Worm (Caenorhabditis elegans) whole organism, late embryonic: ENCODE results near the gene xnd-1.

Experiments
- C38D4.7 ChIP-seq: fragments of 200-800 bp; sonication (Bioruptor generic); optimal IDR thresholded peaks from 2 replicates; lab custom pipeline; 2018; ENCODE audit warnings: mild to moderate bottlenecking, missing genetic modification characterization, moderate library complexity, missing compliant biosample characterization
- F13H6.1 ChIP-seq: sonication (generic microtip); optimal IDR thresholded peaks from 2 replicates; lab custom pipeline; 2016; ENCODE audit warnings: missing genetic modification characterization, missing compliant biosample characterization
- T23F11.4 ChIP-seq: fragments of 200-800 bp; sonication (Bioruptor generic); optimal IDR thresholded peaks from 2 replicates; lab custom pipeline; 2018; ENCODE audit warnings: mild to moderate bottlenecking, missing genetic modification characterization, missing compliant biosample characterization
- Y22D7AL.16 ChIP-seq: sonication (generic microtip); optimal IDR thresholded peaks from 2 replicates; lab custom pipeline; 2016; ENCODE audit warnings: missing genetic modification characterization, missing compliant biosample characterization
- ahr-1 ChIP-seq: sonication (generic microtip); optimal IDR thresholded peaks from 2 replicates; lab custom pipeline; 2016; ENCODE audit warnings: missing genetic modification characterization, missing compliant biosample characterization
- ceh-22 ChIP-seq: sonication (generic microtip); optimal IDR thresholded peaks from 2 replicates; lab custom pipeline; 2017; ENCODE audit warnings: missing biosample characterization, missing genetic modification characterization
- ceh-31 ChIP-seq: sonication (generic microtip); optimal IDR thresholded peaks from 2 replicates; lab custom pipeline; 2016; ENCODE audit warnings: missing genetic modification characterization, missing compliant biosample characterization
- ceh-34 ChIP-seq: sonication (generic microtip); optimal IDR thresholded peaks from 2 replicates; lab custom pipeline; 2016; ENCODE audit warnings: mild to moderate bottlenecking, missing genetic modification characterization, missing compliant biosample characterization
- ceh-45 ChIP-seq: fragments of 200-800 bp; sonication (Bioruptor generic); IDR thresholded peaks from 2 replicates; pipeline ENCODE4 v1.3.6; 2022; ENCODE audit warnings: missing genetic modification reagents, missing genetic modification characterization, missing compliant biosample characterization
- ceh-9 ChIP-seq: sonication (generic microtip); optimal IDR thresholded peaks from 2 replicates; lab custom pipeline; 2016; ENCODE audit warnings: mild to moderate bottlenecking, missing genetic modification characterization, inconsistent platforms, missing compliant biosample characterization
- elt-2 ChIP-seq: sonication (generic microtip); optimal IDR thresholded peaks from 2 replicates; lab custom pipeline; 2016; ENCODE audit warnings: missing genetic modification reagents, missing genetic modification characterization, missing compliant biosample characterization
- elt-4 ChIP-seq: sonication (generic microtip); optimal IDR thresholded peaks from 2 replicates; lab custom pipeline; 2016; ENCODE audit warnings: missing genetic modification characterization, missing compliant biosample characterization
- ets-4 ChIP-seq: sonication (generic microtip); optimal IDR thresholded peaks from 2 replicates; lab custom pipeline; 2016; ENCODE audit warnings: missing genetic modification characterization, missing compliant biosample characterization
- fax-1 ChIP-seq: sonication (generic microtip); optimal IDR thresholded peaks from 2 replicates; lab custom pipeline; 2016; ENCODE audit warnings: missing genotype, missing genetic modification characterization, missing compliant biosample characterization
- fkh-10 ChIP-seq: fragments of 150-350 bp; optimal IDR thresholded peaks from 2 replicates; lab custom pipeline; 2014; ENCODE audit warnings: missing biosample characterization, missing genetic modification reagents, missing genetic modification characterization
- gmeb-2 ChIP-seq: sonication (generic microtip); optimal IDR thresholded peaks from 2 replicates; lab custom pipeline; 2016; ENCODE audit warnings: missing genetic modification characterization, inconsistent platforms, missing compliant biosample characterization
- hlh-13 ChIP-seq: fragments of 200-800 bp; sonication (Bioruptor generic); optimal IDR thresholded peaks from 2 replicates; lab custom pipeline; 2018; ENCODE audit warnings: mild to moderate bottlenecking, missing genetic modification characterization, missing compliant biosample characterization
- hlh-30 ChIP-seq: sonication (generic microtip); optimal IDR thresholded peaks from 2 replicates; lab custom pipeline; 2017; ENCODE audit warnings: antibody characterized with exemption, missing genetic modification characterization, missing compliant biosample characterization; ENCODE audit not compliant: insufficient read depth
- hlh-6 ChIP-seq: sonication (generic microtip); optimal IDR thresholded peaks from 2 replicates; lab custom pipeline; 2016; ENCODE audit warnings: missing genotype, missing genetic modification characterization, missing compliant biosample characterization
- nfya-1 ChIP-seq: sonication (generic microtip); optimal IDR thresholded peaks from 2 replicates; lab custom pipeline; 2017; ENCODE audit warnings: missing genetic modification characterization, mild to moderate bottlenecking, missing compliant biosample characterization, antibody characterized with exemption, moderate library complexity
- nhr-11 ChIP-seq: fragments of 150-350 bp; optimal IDR thresholded peaks from 2 replicates; lab custom pipeline; 2014; ENCODE audit warnings: missing biosample characterization, missing genetic modification characterization
- odd-2 ChIP-seq: sonication (generic microtip); optimal IDR thresholded peaks from 2 replicates; lab custom pipeline; 2017; ENCODE audit warnings: antibody characterized with exemption, mild to moderate bottlenecking, missing genetic modification characterization, missing compliant biosample characterization
- pag-3 ChIP-seq: sonication (generic microtip); optimal IDR thresholded peaks from 2 replicates; lab custom pipeline; 2016; ENCODE audit warnings: missing compliant biosample characterization, missing genetic modification characterization, borderline replicate concordance
- pat-9 ChIP-seq: fragments of 200-800 bp; sonication (Bioruptor generic); optimal IDR thresholded peaks from 2 replicates; lab custom pipeline; 2018; ENCODE audit warnings: mild to moderate bottlenecking, missing genetic modification characterization, moderate library complexity, missing compliant biosample characterization
- pha-4 ChIP-seq: fragments of 150-350 bp; optimal IDR thresholded peaks from 2 replicates; lab custom pipeline; 2018; ENCODE audit warnings: missing biosample characterization, missing genetic modification reagents, missing genetic modification characterization
- pros-1 ChIP-seq: fragments of 150-350 bp; optimal IDR thresholded peaks from 2 replicates; lab custom pipeline; 2014; ENCODE audit warnings: missing biosample characterization, missing genetic modification reagents, missing genetic modification characterization
- ref-2 ChIP-seq: sonication (generic microtip); optimal IDR thresholded peaks from 2 replicates; lab custom pipeline; 2016; ENCODE audit warnings: missing genetic modification characterization, missing compliant biosample characterization
- sdc-2 ChIP-seq: sonication (generic microtip); optimal IDR thresholded peaks from 2 replicates; lab custom pipeline; 2016; ENCODE audit warnings: missing genotype, missing genetic modification characterization, missing compliant biosample characterization
- sox-2 ChIP-seq: fragments of 200-800 bp; sonication (Bioruptor generic); IDR thresholded peaks from 2 replicates; pipeline ENCODE4 v1.3.6; 2022; ENCODE audit warnings: missing genetic modification reagents, missing genetic modification characterization, missing compliant biosample characterization
- sox-4 ChIP-seq: sonication (generic microtip); optimal IDR thresholded peaks from 2 replicates; lab custom pipeline; 2017; ENCODE audit warnings: mild to moderate bottlenecking, missing genetic modification characterization, inconsistent platforms, missing compliant biosample characterization
- syd-9 ChIP-seq: sonication (generic microtip); optimal IDR thresholded peaks from 2 replicates; lab custom pipeline; 2016; ENCODE audit warnings: mild to moderate bottlenecking, missing genetic modification characterization, moderate library complexity, missing compliant biosample characterization
- tbx-2 ChIP-seq: sonication (generic microtip); optimal IDR thresholded peaks from 2 replicates; lab custom pipeline; 2016; ENCODE audit warnings: missing genetic modification characterization, missing compliant biosample characterization
- tbx-7 ChIP-seq: sonication (generic microtip); optimal IDR thresholded peaks from 2 replicates; lab custom pipeline; 2016; ENCODE audit warnings: missing genotype, missing genetic modification characterization, missing compliant biosample characterization
- unc-55 ChIP-seq: sonication (generic microtip); optimal IDR thresholded peaks from 2 replicates; lab custom pipeline; 2017; ENCODE audit warnings: missing biosample characterization, missing genetic modification reagents, missing genetic modification characterization
- unc-86 ChIP-seq: sonication (generic microtip); optimal IDR thresholded peaks from 2 replicates; lab custom pipeline; 2016; ENCODE audit warnings: missing genetic modification characterization, missing compliant biosample characterization
- ztf-16 ChIP-seq: sonication (generic microtip); optimal IDR thresholded peaks from 2 replicates; lab custom pipeline; 2017; ENCODE audit warnings: missing genetic modification characterization, missing compliant biosample characterization

The xnd-1 gene

DNA sequence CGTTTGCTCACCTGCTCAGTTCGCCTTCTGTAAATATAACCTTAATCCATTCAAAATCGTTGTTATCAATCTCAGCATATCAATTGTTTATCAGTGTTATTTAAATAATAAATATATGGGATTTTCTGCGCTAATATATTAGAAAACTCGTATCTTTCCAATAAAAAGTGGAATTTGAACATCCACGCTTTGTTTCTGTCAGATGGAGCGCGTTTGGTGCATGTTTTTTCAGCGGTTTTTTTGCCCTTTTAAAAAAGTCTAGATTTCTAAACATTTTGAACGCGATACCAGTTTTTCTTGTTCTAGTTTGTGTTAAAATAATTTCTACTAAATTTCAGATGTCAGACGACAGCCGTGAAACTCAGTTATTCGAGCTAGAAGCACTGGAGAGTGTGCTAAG is 17.3 kb upstream of the xnd-1 start, which contains the start of gene F56D2.2:
Gene F56D2.2, plus strand, starts transcription at position 339 of the 400 bp plus-strand sequence.
- TF ChIP-seq elt-4 (tag; lab: Kevin White, UChicago) = no peak
- no peak for TF ChIP-seq ceh-9 (tag; lab: Kevin White, UChicago)
- no peak for TF ChIP-seq pha-4
- TF ChIP-seq hlh-6 = no peak
- TF ChIP-seq sox-4 (tag; lab: Kevin White, UChicago) = no peak
- TF ChIP-seq ceh-34 (tag; lab: Kevin White, UChicago) = no peak
- no peak for TF ChIP-seq fkh-10 (GFP tag; lab: Kevin White, UChicago)
- TF ChIP-seq unc-86 = no peak
- TF ChIP-seq F13H6.1 (tag; lab: Kevin White, UChicago) = no peak
- no peak for TF ChIP-seq tbx-7
- TF ChIP-seq nhr-11 (tag; lab: Kevin White, UChicago) = no peak
- TF ChIP-seq hlh-30 (tag; lab: Kevin White, UChicago) = no peak
- no peak for TF ChIP-seq odd-2 (tag; lab: Kevin White, UChicago)
- TF ChIP-seq elt-2 = no peak

DNA sequence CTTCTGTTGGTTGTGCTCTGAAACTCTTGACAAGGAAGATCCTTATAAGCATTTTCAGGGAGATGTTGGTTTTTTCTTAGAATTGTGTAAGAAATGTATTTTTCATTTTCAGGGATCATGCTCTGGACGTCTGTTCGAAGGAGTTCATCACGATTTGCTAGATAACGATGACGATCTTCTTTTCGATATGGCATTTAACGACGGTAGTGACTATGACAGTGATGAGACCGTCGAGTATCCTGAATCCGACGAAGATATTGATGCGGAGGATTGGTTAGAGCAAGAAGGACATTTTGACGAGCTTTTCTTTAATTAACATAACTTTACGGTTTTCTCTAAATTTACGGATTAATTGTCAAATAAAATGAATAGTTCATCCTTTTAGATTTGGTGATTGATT is 15.5 kb upstream of the xnd-1 start:
- TF ChIP-seq ztf-16 (tag; lab: Kevin White, UChicago) (no peak), sox-2 (GFP tag; lab: Robert Waterston, UW) (no peak)

DNA sequence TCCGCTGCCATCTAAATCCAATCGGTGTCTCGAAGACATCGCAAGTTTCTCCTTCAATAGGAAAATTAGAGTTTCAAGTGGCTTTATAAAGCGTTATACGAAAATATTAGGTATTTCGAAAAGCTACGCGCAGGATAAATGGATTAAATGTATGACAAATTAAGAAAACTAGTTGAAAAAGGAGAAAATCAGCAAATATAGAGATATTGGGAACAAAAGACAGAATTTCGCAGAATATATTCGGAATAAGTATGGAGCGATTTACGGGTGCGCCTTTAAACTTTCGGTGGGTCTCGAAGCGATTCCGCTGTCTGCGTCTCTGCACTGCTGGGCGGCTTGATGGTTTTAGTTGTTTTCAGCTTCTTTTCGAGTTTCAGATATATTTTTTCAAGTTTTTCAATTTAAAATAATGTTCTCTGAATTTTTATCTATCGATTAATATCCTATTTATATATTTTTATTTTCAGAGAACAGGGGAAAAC is 12.6 kb upstream of the xnd-1 start, which contains the start of the genes ddx-15 and ucr-1:
Gene ddx-15, minus strand, starts transcription at position 51 of the 482 bp plus-strand sequence.
Gene ucr-1, plus strand, starts transcription at position 468 of the 482 bp plus-strand sequence.
- TF ChIP-seq ceh-31 (peak; percentile 37), C38D4.7 (GFP tag; lab: Kevin White, UChicago) (no peak), nfya-1 (tag; lab: Kevin White, UChicago) (peak; percentile 29), pag-3 (tag; lab: Kevin White, UChicago) (no peak), tbx-2 (tag; lab: Kevin White, UChicago) (peak; percentile 10), T23F11.4 (GFP tag; lab: Kevin White, UChicago) (no peak), unc-55 (GFP tag; lab: Kevin White, UChicago) (peak; percentile 1), fax-1 (tag; lab: Kevin White, UChicago) (no peak)
- TF ChIP-seq, all 69 proteins: peak for 4

DNA sequence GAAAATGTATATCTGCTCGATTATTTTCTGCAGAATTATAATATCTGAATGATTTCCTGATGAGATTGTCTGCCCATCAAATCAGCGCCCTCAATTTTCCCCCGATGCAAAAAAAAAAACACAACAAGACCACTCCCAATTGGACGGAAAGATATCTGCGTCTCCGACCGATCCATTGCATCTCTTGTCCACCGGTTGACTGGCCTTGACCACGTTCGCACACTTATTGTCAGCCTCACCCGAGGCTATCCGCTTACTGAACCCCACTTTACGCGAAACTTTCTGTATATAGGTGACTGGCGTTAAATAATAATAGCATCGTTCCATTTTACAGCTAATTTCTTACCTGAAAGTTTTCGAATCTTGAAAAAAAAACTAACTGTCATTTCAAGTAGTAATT is 9.9 kb upstream of the xnd-1 start:
- TF ChIP-seq Y22D7AL.16 (tag; lab: Kevin White, UChicago) = no peak
- peak; percentile 42 for TF ChIP-seq nfya-1 (tag; lab: Kevin White, UChicago)

DNA sequence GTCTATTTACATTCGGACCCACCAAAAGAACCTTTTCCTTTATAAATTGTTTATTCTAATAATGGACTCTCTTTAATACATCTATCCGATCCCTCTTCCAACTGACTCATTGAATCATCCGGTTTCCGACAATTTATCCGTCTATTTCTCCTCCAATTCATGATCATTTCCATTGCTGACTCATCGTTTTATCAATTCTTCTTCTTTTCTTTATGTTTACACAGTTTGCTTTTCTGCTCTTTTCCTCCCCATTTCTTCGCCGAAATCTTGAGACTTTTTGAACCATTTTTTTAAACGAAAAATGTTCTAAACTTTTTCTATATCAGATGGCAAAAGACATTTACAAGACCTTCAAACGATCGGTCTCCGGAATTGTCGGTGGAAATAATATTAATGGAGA is 8.8 kb upstream of the xnd-1 start, which contains the start of gene ced-6:
Gene ced-6, plus strand, starts transcription at position 327 of the 400 bp plus-strand sequence.
- TF ChIP-seq hlh-13 (no peak), elt-2 (no peak), pros-1 (tag; lab: Kevin White, UChicago) (no peak), ceh-45 (GFP tag; lab: Robert Waterston, UW) (no peak), pat-9 (tag; lab: Kevin White, UChicago) (no peak), ets-4 (tag; lab: Kevin White, UChicago) (no peak), gmeb-2 (tag; lab: Kevin White, UChicago) (no peak), ref-2 (tag; lab: Kevin White, UChicago) (no peak), ceh-22 (tag; lab: Kevin White, UChicago) (no peak), Y22D7AL.16 (tag; lab: Kevin White, UChicago) (no peak), sdc-2 (no peak), syd-9 (no peak), ahr-1 (tag; lab: Kevin White, UChicago) (no peak)
